Worm (Caenorhabditis elegans) whole organism, young adult: ENCODE results near the gene E01G4.5.

Source experiments
- T07F8.4 ChIP-seq: sonication (generic microtip); optimal IDR thresholded peaks from 2 replicates; lab custom pipeline; 2016; ENCODE audit warnings: mild to moderate bottlenecking, missing genetic modification characterization, moderate library complexity, missing compliant biosample characterization
- Y53G8AR.9 ChIP-seq: fragments of 200-800 bp; sonication (Bioruptor generic); conservative IDR thresholded peaks from 2 replicates; pipeline ENCODE4 v1.3.6; 2022; ENCODE audit warnings: missing genetic modification reagents, missing genetic modification characterization, missing compliant biosample characterization
- ama-1 ChIP-seq, 3 experiments: fragments of 150-350 bp in 1 of 3; sonication (generic microtip) in 2 of 3; optimal IDR thresholded peaks; 2 replicates each; lab custom pipeline; 2014 to 2018; ENCODE audit warnings: missing biosample characterization in 2 of 3, missing genetic modification characterization in 2 of 3, missing genetic modification reagents in 2 of 3
- bed-1 ChIP-seq: fragments of 200-800 bp; sonication (Bioruptor generic); IDR thresholded peaks from 2 replicates; pipeline ENCODE4 v1.3.6; 2022; ENCODE audit warnings: missing genetic modification reagents, missing genetic modification characterization, missing compliant biosample characterization
- hlh-26 ChIP-seq: fragments of 200-800 bp; sonication (Bioruptor generic); conservative IDR thresholded peaks from 2 replicates; pipeline ENCODE4 v1.3.6; 2022; ENCODE audit warnings: missing genetic modification reagents, missing genetic modification characterization, missing compliant biosample characterization
- sea-2 ChIP-seq: fragments of 200-800 bp; sonication (Bioruptor generic); IDR thresholded peaks from 2 replicates; pipeline ENCODE4 v1.3.6; 2022; ENCODE audit warnings: missing genetic modification characterization, missing compliant biosample characterization
- unc-62 ChIP-seq: fragments of 150-350 bp; optimal IDR thresholded peaks from 2 replicates; lab custom pipeline; 2014; ENCODE audit warnings: missing biosample characterization, missing genetic modification reagents, missing genetic modification characterization
- ztf-25 ChIP-seq: fragments of 200-800 bp; sonication (Bioruptor generic); IDR thresholded peaks from 2 replicates; pipeline ENCODE4 v1.3.6; 2022; ENCODE audit warnings: missing genetic modification reagents, missing genetic modification characterization, missing compliant biosample characterization

ce11 chrII:13500582-13500981, 28.4 kb downstream of the E01G4.5 start:
- TF ChIP-seq T07F8.4 (tag; lab: Kevin White, UChicago) (no peak), unc-62 (no peak), ama-1 (optimal IDR thresholded peaks at IDR 0.05; lab: Kevin White, UChicago) (no peak), ama-1 (GFP tag; optimal IDR thresholded peaks at IDR 0.05; lab: Kevin White, UChicago) (no peak), ztf-25 (no peak), bed-1 (no peak), sea-2 (GFP tag; lab: Robert Waterston, UW) (no peak), Y53G8AR.9 (GFP tag; lab: Robert Waterston, UW) (no peak), hlh-26 (GFP tag; lab: Robert Waterston, UW) (no peak)
